Fruit fly (Drosophila melanogaster) whole organism, embryonic: ENCODE results near the gene CG10011.

Experiments used
- ATbp ChIP-seq: fragments of 200-800 bp; sonication (Bioruptor generic); optimal IDR thresholded peaks from 2 replicates; lab custom pipeline; 2017; ENCODE audit warnings: missing biosample characterization, mild to moderate bottlenecking, missing genetic modification characterization, missing genetic modification reagents
- Aef1 ChIP-seq: fragments of 200-800 bp; sonication (Bioruptor generic); IDR thresholded peaks from 3 replicates; pipeline ENCODE4 v1.3.6; 2022; ENCODE audit warnings: missing biosample characterization, missing genetic modification characterization
- Antp ChIP-seq: fragments of 200-800 bp; sonication (Bioruptor generic); optimal IDR thresholded peaks from 3 replicates; lab custom pipeline; 2016; ENCODE audit warnings: missing biosample characterization, missing genetic modification characterization
- Bteb2 ChIP-seq: fragments of 200-800 bp; sonication (Bioruptor generic); optimal IDR thresholded peaks from 2 replicates; lab custom pipeline; 2016; ENCODE audit warnings: missing biosample characterization, missing genetic modification characterization
- CG10147 ChIP-seq: fragments of 200-800 bp; sonication (Bioruptor generic); optimal IDR thresholded peaks from 2 replicates; lab custom pipeline; 2019; ENCODE audit warnings: missing biosample characterization, mild to moderate bottlenecking, missing genetic modification characterization, moderate library complexity
- CG10431 ChIP-seq: fragments of 200-800 bp; sonication (Bioruptor generic); optimal IDR thresholded peaks from 3 replicates; lab custom pipeline; 2018; ENCODE audit warnings: missing biosample characterization, mild to moderate bottlenecking, missing genetic modification characterization
- CG10654 ChIP-seq: fragments of 200-800 bp; sonication (Bioruptor generic); optimal IDR thresholded peaks from 2 replicates; lab custom pipeline; 2016; ENCODE audit warnings: missing biosample characterization, missing genetic modification characterization
- CG10959 ChIP-seq: fragments of 200-800 bp; sonication (Bioruptor generic); IDR thresholded peaks from 2 replicates; pipeline ENCODE4 v1.3.6; 2022; ENCODE audit warnings: missing biosample characterization, missing genetic modification characterization
- CG11093 ChIP-seq: fragments of 200-800 bp; sonication (Bioruptor generic); IDR thresholded peaks from 3 replicates; pipeline ENCODE4 v1.3.6; 2022; ENCODE audit warnings: missing biosample characterization, missing genetic modification characterization
- CG12071 ChIP-seq: fragments of 200-800 bp; sonication (Bioruptor generic); optimal IDR thresholded peaks from 3 replicates; lab custom pipeline; 2018; ENCODE audit warnings: missing biosample characterization, mild to moderate bottlenecking, missing genetic modification characterization
- CG13123 ChIP-seq: fragments of 200-800 bp; sonication (Bioruptor generic); optimal IDR thresholded peaks from 2 replicates; lab custom pipeline; 2016; ENCODE audit warnings: missing biosample characterization, missing genetic modification characterization
- CG15601 ChIP-seq: fragments of 200-800 bp; sonication (Bioruptor generic); optimal IDR thresholded peaks from 3 replicates; lab custom pipeline; 2019; ENCODE audit warnings: missing biosample characterization, mild to moderate bottlenecking, missing genetic modification characterization, moderate library complexity
- CG16863 ChIP-seq: fragments of 200-800 bp; sonication (Bioruptor generic); optimal IDR thresholded peaks from 3 replicates; lab custom pipeline; 2016; ENCODE audit warnings: missing biosample characterization, missing genetic modification characterization
- CG18599 ChIP-seq: fragments of 200-800 bp; sonication (Bioruptor generic); optimal IDR thresholded peaks from 3 replicates; lab custom pipeline; 2017; ENCODE audit warnings: missing biosample characterization, missing genetic modification characterization, mild to moderate bottlenecking, moderate library complexity, missing genetic modification reagents
- CG2120 ChIP-seq: fragments of 200-800 bp; sonication (Bioruptor generic); optimal IDR thresholded peaks from 3 replicates; lab custom pipeline; 2016; ENCODE audit warnings: missing biosample characterization, missing genetic modification characterization
- CG31365 ChIP-seq: fragments of 200-800 bp; sonication (Bioruptor generic); optimal IDR thresholded peaks from 2 replicates; lab custom pipeline; 2018; ENCODE audit warnings: missing biosample characterization, mild to moderate bottlenecking, missing genetic modification characterization
- CG3726 ChIP-seq: fragments of 200-800 bp; sonication (Bioruptor generic); IDR thresholded peaks from 3 replicates; pipeline ENCODE4, ENCODE4 v1.3.6; 2022; ENCODE audit warnings: missing biosample characterization, missing genetic modification characterization
- CG5245 ChIP-seq: fragments of 200-800 bp; sonication (Bioruptor generic); optimal IDR thresholded peaks from 3 replicates; lab custom pipeline; 2016; ENCODE audit warnings: missing biosample characterization, missing genetic modification characterization
- CG6254 ChIP-seq: fragments of 200-800 bp; sonication (Bioruptor generic); optimal IDR thresholded peaks from 3 replicates; lab custom pipeline; 2017; ENCODE audit warnings: mild to moderate bottlenecking, missing biosample characterization, missing genetic modification reagents, missing genetic modification characterization
- CG7745 ChIP-seq: fragments of 200-800 bp; sonication (Bioruptor generic); optimal IDR thresholded peaks from 2 replicates; lab custom pipeline; 2018; ENCODE audit warnings: missing biosample characterization, mild to moderate bottlenecking, missing genetic modification characterization, moderate library complexity
- CG8281 ChIP-seq: fragments of 200-800 bp; sonication (Bioruptor generic); optimal IDR thresholded peaks from 2 replicates; lab custom pipeline; 2018; ENCODE audit warnings: missing biosample characterization, mild to moderate bottlenecking, missing genetic modification characterization, moderate library complexity
- CG9609 ChIP-seq: fragments of 200-800 bp; sonication (Bioruptor generic); optimal IDR thresholded peaks from 3 replicates; lab custom pipeline; 2016; ENCODE audit warnings: missing biosample characterization, missing genetic modification characterization
- CG9797 ChIP-seq: fragments of 200-800 bp; sonication (Bioruptor generic); optimal IDR thresholded peaks from 3 replicates; lab custom pipeline; 2018; ENCODE audit warnings: missing biosample characterization, mild to moderate bottlenecking, missing genetic modification characterization
- CoRest ChIP-seq: fragments of 200-800 bp; sonication (Bioruptor generic); optimal IDR thresholded peaks from 3 replicates; lab custom pipeline; 2018; ENCODE audit warnings: missing biosample characterization, mild to moderate bottlenecking, missing genetic modification characterization, moderate library complexity
- D ChIP-seq, 2 experiments: fragments of 200-800 bp in 1 of 2; fragments of >200 bp in 1 of 2; sonication (Bioruptor generic) in 1 of 2; optimal IDR thresholded peaks; 2 replicates in 1 of 2; 3 replicates in 1 of 2; lab custom pipeline; 2017; ENCODE audit warnings: mild to moderate bottlenecking in 1 of 2, missing biosample characterization in 1 of 2, missing genetic modification characterization in 1 of 2, missing genetic modification reagents in 1 of 2
- Dip3 ChIP-seq: fragments of 200-800 bp; sonication (Bioruptor generic); optimal IDR thresholded peaks from 3 replicates; lab custom pipeline; 2016; ENCODE audit warnings: missing biosample characterization, missing genetic modification characterization
- Dref ChIP-seq: fragments of 200-800 bp; sonication (Bioruptor generic); IDR thresholded peaks from 2 replicates; pipeline ENCODE4 v1.3.6; 2022; ENCODE audit warnings: missing biosample characterization, missing genetic modification characterization
- Fer1 ChIP-seq: fragments of 200-800 bp; sonication (Bioruptor generic); optimal IDR thresholded peaks from 2 replicates; lab custom pipeline; 2017; ENCODE audit warnings: missing biosample characterization, mild to moderate bottlenecking, missing genetic modification characterization
- HHEX ChIP-seq: fragments of 200-800 bp; sonication (Bioruptor generic); optimal IDR thresholded peaks from 3 replicates; lab custom pipeline; 2017; ENCODE audit warnings: missing biosample characterization, mild to moderate bottlenecking, missing genetic modification characterization, missing genetic modification reagents
- Hand ChIP-seq: fragments of 200-800 bp; sonication (Bioruptor generic); optimal IDR thresholded peaks from 2 replicates; lab custom pipeline; 2017; ENCODE audit warnings: mild to moderate bottlenecking, missing biosample characterization, missing genetic modification reagents, missing genetic modification characterization
- Hr51 ChIP-seq, 2 experiments: fragments of 200-800 bp; sonication (Bioruptor generic); optimal IDR thresholded peaks; 2 replicates in 1 of 2; 3 replicates in 1 of 2; lab custom pipeline; 2016 to 2018; ENCODE audit warnings: missing biosample characterization in 2 of 2, missing genetic modification characterization in 2 of 2, mild to moderate bottlenecking in 1 of 2, moderate library complexity in 1 of 2
- Oaz ChIP-seq: fragments of 200-800 bp; sonication (Bioruptor generic); IDR thresholded peaks from 2 replicates; pipeline ENCODE4 v1.3.6; 2022; ENCODE audit warnings: missing biosample characterization, missing genetic modification characterization
- Optix ChIP-seq: fragments of 200-800 bp; sonication (Bioruptor generic); IDR thresholded peaks from 3 replicates; pipeline ENCODE4 v1.3.6; 2022; ENCODE audit warnings: missing biosample characterization, missing genetic modification characterization
- Ravus ChIP-seq: fragments of 200-800 bp; sonication (Bioruptor generic); IDR thresholded peaks from 2 replicates; pipeline ENCODE4 v1.3.6; 2022; ENCODE audit warnings: missing biosample characterization, missing genetic modification characterization
- al ChIP-seq: fragments of 200-800 bp; sonication (Bioruptor generic); IDR thresholded peaks from 2 replicates; pipeline ENCODE4 v1.3.6; 2022; ENCODE audit warnings: missing biosample characterization, missing genetic modification characterization
- az2 ChIP-seq: fragments of 200-800 bp; sonication (Bioruptor generic); optimal IDR thresholded peaks from 3 replicates; lab custom pipeline; 2016; ENCODE audit warnings: missing biosample characterization, missing genetic modification characterization
- crp ChIP-seq, 2 experiments: fragments of 200-800 bp; sonication (Bioruptor generic); optimal IDR thresholded peaks; 2 replicates in 1 of 2; 3 replicates in 1 of 2; lab custom pipeline; 2017; ENCODE audit warnings: missing biosample characterization in 2 of 2, missing genetic modification characterization in 2 of 2, mild to moderate bottlenecking in 1 of 2, moderate library complexity in 1 of 2
- dati ChIP-seq: fragments of 200-800 bp; sonication (Bioruptor generic); IDR thresholded peaks from 2 replicates; pipeline ENCODE4 v1.3.6; 2022; ENCODE audit warnings: missing biosample characterization, missing genetic modification characterization
- ems ChIP-seq: fragments of 200-800 bp; sonication (Bioruptor generic); optimal IDR thresholded peaks from 3 replicates; lab custom pipeline; 2016; ENCODE audit warnings: missing biosample characterization, missing genetic modification characterization
- fd3F ChIP-seq: fragments of 200-800 bp; sonication (Bioruptor generic); optimal IDR thresholded peaks from 2 replicates; lab custom pipeline; 2018; ENCODE audit warnings: missing biosample characterization, mild to moderate bottlenecking, missing genetic modification characterization, moderate library complexity
- fu2 ChIP-seq: fragments of 200-800 bp; sonication (Bioruptor generic); optimal IDR thresholded peaks from 2 replicates; lab custom pipeline; 2016; ENCODE audit warnings: missing biosample characterization, missing genetic modification characterization
- grau ChIP-seq: fragments of 200-800 bp; optimal IDR thresholded peaks from 3 replicates; lab custom pipeline; 2019; ENCODE audit warnings: missing biosample characterization, mild to moderate bottlenecking, missing genetic modification characterization, moderate library complexity
- kay ChIP-seq: fragments of 200-800 bp; sonication (Bioruptor generic); optimal IDR thresholded peaks from 2 replicates; lab custom pipeline; 2016; ENCODE audit warnings: missing biosample characterization, missing genetic modification characterization
- knrl ChIP-seq: fragments of 200-800 bp; sonication (Bioruptor generic); IDR thresholded peaks from 3 replicates; pipeline ENCODE4 v1.3.6; 2022; ENCODE audit warnings: missing biosample characterization, missing genetic modification characterization; ENCODE audit not compliant: partially characterized antibody
- rib ChIP-seq: fragments of 200-800 bp; sonication (Bioruptor generic); IDR thresholded peaks from 2 replicates; pipeline ENCODE4 v1.3.6; 2022; ENCODE audit warnings: missing biosample characterization, missing genetic modification characterization
- schlank ChIP-seq: fragments of 200-800 bp; sonication (Bioruptor generic); optimal IDR thresholded peaks from 2 replicates; lab custom pipeline; 2018; ENCODE audit warnings: missing biosample characterization, mild to moderate bottlenecking, missing genetic modification characterization
- slou ChIP-seq: fragments of 200-800 bp; sonication (Bioruptor generic); optimal IDR thresholded peaks from 3 replicates; lab custom pipeline; 2016; ENCODE audit warnings: missing biosample characterization, missing genetic modification characterization
- tgo ChIP-seq: fragments of 200-800 bp; sonication (Bioruptor generic); IDR thresholded peaks from 3 replicates; pipeline ENCODE4 v1.3.6; 2022; ENCODE audit warnings: missing biosample characterization, missing genetic modification characterization
- zen2 ChIP-seq: fragments of 200-800 bp; sonication (Bioruptor generic); IDR thresholded peaks from 3 replicates; pipeline ENCODE4 v1.3.6; 2022; ENCODE audit warnings: missing biosample characterization, missing genetic modification characterization; ENCODE audit not compliant: partially characterized antibody
- zfh1 ChIP-seq: fragments of 200-800 bp; sonication (Bioruptor generic); IDR thresholded peaks from 3 replicates; pipeline ENCODE4 v1.3.6; 2022; ENCODE audit warnings: missing biosample characterization, missing genetic modification characterization

CG10011 gene

dm6 chr3R:28672134-28672533 lies 37.2 kb upstream of the CG10011 start (continued):
- TF ChIP-seq grau (tag; lab: Kevin White, UChicago) (peak; percentile 81), Hr51 (GFP tag; optimal IDR thresholded peaks at IDR 0.05; lab: Kevin White, UChicago) (peak; percentile 70 to 78), CG11093 (GFP tag; lab: Robert Waterston, UW) (peak; percentile 54; the same call in 2 of the 3 replicates), CG2120 (peak; percentile 84), zfh1 (GFP tag; lab: Robert Waterston, UW) (peak; percentile 92), CG15601 (peak; percentile 77), CG7745 (no peak), al (GFP tag; lab: Robert Waterston, UW) (peak; percentile 37; the same call in 1 of the 2 replicates), CG9797 (peak; percentile 1), Optix (peak; percentile 86), zen2 (GFP tag; lab: Robert Waterston, UW) (no peak), CG10654 (peak; percentile 82), HHEX (GFP tag; lab: Kevin White, UChicago) (peak; percentile 82), Aef1 (GFP tag; lab: Robert Waterston, UW) (peak; percentile 86), CG6254 (peak; percentile 57), Dip3 (GFP tag; lab: Kevin White, UChicago) (peak; percentile 58), kay (GFP tag; lab: Kevin White, UChicago) (peak; percentile 55), D (optimal IDR thresholded peaks at IDR 0.05; lab: Kevin White, UChicago) (no peak), D (GFP tag; optimal IDR thresholded peaks at IDR 0.05; lab: Kevin White, UChicago) (peak; percentile 75), CG18599 (GFP tag; lab: Kevin White, UChicago) (peak; percentile 47), Hand (GFP tag; lab: Kevin White, UChicago) (no peak), CG10959 (peak; percentile 82), CG10431 (GFP tag; lab: Kevin White, UChicago) (no peak), CG16863 (GFP tag; lab: Kevin White, UChicago) (peak; percentile 85), az2 (peak; percentile 92), dati (GFP tag; lab: Robert Waterston, UW) (0 out of 2 replicates have a peak, but pooled peaks have one; percentile 35), slou (peak; percentile 52), fd3F (GFP tag; lab: Kevin White, UChicago) (peak; percentile 68), Bteb2 (peak; percentile 65), CG10147 (GFP tag; lab: Kevin White, UChicago) (no peak), Fer1 (GFP tag; lab: Kevin White, UChicago) (no peak), CG5245 (GFP tag; lab: Kevin White, UChicago) (peak; percentile 95), CG31365 (tag; lab: Kevin White, UChicago) (peak; percentile 85), CG12071 (GFP tag; lab: Kevin White, UChicago) (peak; percentile 78), CG3726 (GFP tag; lab: Robert Waterston, UW) (peak; percentile 83; the same call in 2 of the 3 replicates), ATbp (GFP tag; lab: Kevin White, UChicago) (peak; percentile 68), tgo (peak; percentile 83), Ravus (no peak), rib (GFP tag; lab: Robert Waterston, UW) (no peak), crp (GFP tag; optimal IDR thresholded peaks at IDR 0.05; lab: Kevin White, UChicago) (peak in 1 of 2 experiments; percentile 34), knrl (GFP tag; lab: Robert Waterston, UW) (peak; percentile 46; the same call in 1 of the 3 replicates), Antp (GFP tag; lab: Kevin White, UChicago) (peak; percentile 93), fu2 (GFP tag; lab: Kevin White, UChicago) (peak; percentile 67), ems (peak; percentile 69), Dref (peak; percentile 39), CG9609 (GFP tag; lab: Kevin White, UChicago) (peak; percentile 81), CG8281 (peak; percentile 48), schlank (peak; percentile 52), CoRest (tag; lab: Kevin White, UChicago) (peak; percentile 84), CG13123 (no peak), Oaz (GFP tag; lab: Robert Waterston, UW) (peak; percentile 65)
